Worm (Caenorhabditis elegans) whole organism, late embryonic: Measurements from ENCODE around the gene uig-1.

Experiments
- C08G9.2 ChIP-seq: sonication (generic microtip); optimal IDR thresholded peaks from 2 replicates; lab custom pipeline; 2016; ENCODE audit warnings: mild to moderate bottlenecking, missing genetic modification characterization, moderate library complexity, missing compliant biosample characterization
- K09A11.1 ChIP-seq: sonication (generic microtip); optimal IDR thresholded peaks from 2 replicates; lab custom pipeline; 2017; ENCODE audit warnings: antibody characterized with exemption, mild to moderate bottlenecking, missing genetic modification characterization, missing compliant biosample characterization; ENCODE audit not compliant: insufficient read depth
- T23F11.4 ChIP-seq: fragments of 200-800 bp; sonication (Bioruptor generic); optimal IDR thresholded peaks from 2 replicates; lab custom pipeline; 2018; ENCODE audit warnings: mild to moderate bottlenecking, missing genetic modification characterization, missing compliant biosample characterization
- ahr-1 ChIP-seq: sonication (generic microtip); optimal IDR thresholded peaks from 2 replicates; lab custom pipeline; 2016; ENCODE audit warnings: missing genetic modification characterization, missing compliant biosample characterization
- ceh-24 ChIP-seq: sonication (generic microtip); optimal IDR thresholded peaks from 2 replicates; lab custom pipeline; 2016; ENCODE audit warnings: mild to moderate bottlenecking, missing genetic modification characterization, missing compliant biosample characterization
- ceh-6 ChIP-seq: fragments of 200-800 bp; sonication (Bioruptor generic); optimal IDR thresholded peaks from 2 replicates; lab custom pipeline; 2018; ENCODE audit warnings: mild to moderate bottlenecking, missing genetic modification characterization, missing compliant biosample characterization
- ceh-9 ChIP-seq: sonication (generic microtip); optimal IDR thresholded peaks from 2 replicates; lab custom pipeline; 2016; ENCODE audit warnings: mild to moderate bottlenecking, missing genetic modification characterization, inconsistent platforms, missing compliant biosample characterization
- che-1 ChIP-seq: sonication (generic microtip); optimal IDR thresholded peaks from 2 replicates; lab custom pipeline; 2016; ENCODE audit warnings: mild to moderate bottlenecking, missing genetic modification characterization, missing compliant biosample characterization
- dmd-4 ChIP-seq: sonication (generic microtip); optimal IDR thresholded peaks from 2 replicates; lab custom pipeline; 2016; ENCODE audit warnings: borderline replicate concordance, missing genetic modification characterization, missing compliant biosample characterization
- elt-2 ChIP-seq: sonication (generic microtip); optimal IDR thresholded peaks from 2 replicates; lab custom pipeline; 2016; ENCODE audit warnings: missing genetic modification reagents, missing genetic modification characterization, missing compliant biosample characterization
- ets-4 ChIP-seq: sonication (generic microtip); optimal IDR thresholded peaks from 2 replicates; lab custom pipeline; 2016; ENCODE audit warnings: missing genetic modification characterization, missing compliant biosample characterization
- eyg-1 ChIP-seq: sonication (generic microtip); optimal IDR thresholded peaks from 2 replicates; lab custom pipeline; 2016; ENCODE audit warnings: missing genotype, missing genetic modification characterization, missing compliant biosample characterization
- fkh-10 ChIP-seq: fragments of 150-350 bp; optimal IDR thresholded peaks from 2 replicates; lab custom pipeline; 2014; ENCODE audit warnings: missing biosample characterization, missing genetic modification reagents, missing genetic modification characterization
- hlh-15 ChIP-seq: sonication (generic microtip); optimal IDR thresholded peaks from 2 replicates; lab custom pipeline; 2016; ENCODE audit warnings: missing genetic modification characterization, missing compliant biosample characterization
- hlh-6 ChIP-seq: sonication (generic microtip); optimal IDR thresholded peaks from 2 replicates; lab custom pipeline; 2016; ENCODE audit warnings: missing genotype, missing genetic modification characterization, missing compliant biosample characterization
- madf-2 ChIP-seq: sonication (generic microtip); optimal IDR thresholded peaks from 2 replicates; lab custom pipeline; 2017; ENCODE audit warnings: missing genetic modification characterization, missing compliant biosample characterization
- mec-3 ChIP-seq: sonication (generic microtip); optimal IDR thresholded peaks from 2 replicates; lab custom pipeline; 2016; ENCODE audit warnings: borderline replicate concordance, missing genetic modification characterization, missing compliant biosample characterization
- nfya-1 ChIP-seq: sonication (generic microtip); optimal IDR thresholded peaks from 2 replicates; lab custom pipeline; 2017; ENCODE audit warnings: missing genetic modification characterization, mild to moderate bottlenecking, missing compliant biosample characterization, antibody characterized with exemption, moderate library complexity
- nhr-11 ChIP-seq: fragments of 150-350 bp; optimal IDR thresholded peaks from 2 replicates; lab custom pipeline; 2014; ENCODE audit warnings: missing biosample characterization, missing genetic modification characterization
- nhr-232 ChIP-seq: sonication (generic microtip); optimal IDR thresholded peaks from 2 replicates; lab custom pipeline; 2016; ENCODE audit warnings: missing genetic modification characterization, missing compliant biosample characterization
- npax-4 ChIP-seq: sonication (generic microtip); optimal IDR thresholded peaks from 2 replicates; lab custom pipeline; 2016; ENCODE audit warnings: missing genetic modification characterization, missing compliant biosample characterization
- odd-2 ChIP-seq: sonication (generic microtip); optimal IDR thresholded peaks from 2 replicates; lab custom pipeline; 2017; ENCODE audit warnings: antibody characterized with exemption, mild to moderate bottlenecking, missing genetic modification characterization, missing compliant biosample characterization
- pag-3 ChIP-seq: sonication (generic microtip); optimal IDR thresholded peaks from 2 replicates; lab custom pipeline; 2016; ENCODE audit warnings: missing compliant biosample characterization, missing genetic modification characterization, borderline replicate concordance
- pat-9 ChIP-seq: fragments of 200-800 bp; sonication (Bioruptor generic); optimal IDR thresholded peaks from 2 replicates; lab custom pipeline; 2018; ENCODE audit warnings: mild to moderate bottlenecking, missing genetic modification characterization, moderate library complexity, missing compliant biosample characterization
- pax-1 ChIP-seq: fragments of 150-350 bp; optimal IDR thresholded peaks from 2 replicates; lab custom pipeline; 2014; ENCODE audit warnings: missing biosample characterization, missing genetic modification characterization
- pha-4 ChIP-seq: fragments of 150-350 bp; optimal IDR thresholded peaks from 2 replicates; lab custom pipeline; 2018; ENCODE audit warnings: missing biosample characterization, missing genetic modification reagents, missing genetic modification characterization
- ref-2 ChIP-seq: sonication (generic microtip); optimal IDR thresholded peaks from 2 replicates; lab custom pipeline; 2016; ENCODE audit warnings: missing genetic modification characterization, missing compliant biosample characterization
- rnt-1 ChIP-seq: sonication (generic microtip); optimal IDR thresholded peaks from 2 replicates; lab custom pipeline; 2016; ENCODE audit warnings: missing genetic modification characterization, missing compliant biosample characterization
- sdc-2 ChIP-seq: sonication (generic microtip); optimal IDR thresholded peaks from 2 replicates; lab custom pipeline; 2016; ENCODE audit warnings: missing genotype, missing genetic modification characterization, missing compliant biosample characterization
- sox-2 ChIP-seq: fragments of 200-800 bp; sonication (Bioruptor generic); IDR thresholded peaks from 2 replicates; pipeline ENCODE4 v1.3.6; 2022; ENCODE audit warnings: missing genetic modification reagents, missing genetic modification characterization, missing compliant biosample characterization
- sox-4 ChIP-seq: sonication (generic microtip); optimal IDR thresholded peaks from 2 replicates; lab custom pipeline; 2017; ENCODE audit warnings: mild to moderate bottlenecking, missing genetic modification characterization, inconsistent platforms, missing compliant biosample characterization
- tbx-2 ChIP-seq: sonication (generic microtip); optimal IDR thresholded peaks from 2 replicates; lab custom pipeline; 2016; ENCODE audit warnings: missing genetic modification characterization, missing compliant biosample characterization
- tbx-7 ChIP-seq: sonication (generic microtip); optimal IDR thresholded peaks from 2 replicates; lab custom pipeline; 2016; ENCODE audit warnings: missing genotype, missing genetic modification characterization, missing compliant biosample characterization
- ttx-3 ChIP-seq: sonication (generic microtip); optimal IDR thresholded peaks from 2 replicates; lab custom pipeline; 2016; ENCODE audit warnings: missing genetic modification reagents, missing genetic modification characterization, missing compliant biosample characterization
- unc-3 ChIP-seq, 2 experiments: fragments of 200-800 bp in 1 of 2; sonication (Bioruptor generic) in 1 of 2; sonication (generic microtip) in 1 of 2; conservative IDR thresholded peaks in 1 of 2; optimal IDR thresholded peaks in 1 of 2; 2 replicates each; pipeline versions ENCODE4 v1.3.6 to Lab custom; 2016 to 2022; ENCODE audit warnings: missing compliant biosample characterization in 2 of 2, missing genetic modification characterization in 2 of 2, missing genetic modification reagents in 1 of 2
- unc-42 ChIP-seq: sonication (generic microtip); optimal IDR thresholded peaks from 2 replicates; lab custom pipeline; 2016; ENCODE audit warnings: missing genotype, missing genetic modification characterization, missing compliant biosample characterization
- unc-86 ChIP-seq: sonication (generic microtip); optimal IDR thresholded peaks from 2 replicates; lab custom pipeline; 2016; ENCODE audit warnings: missing genetic modification characterization, missing compliant biosample characterization
- zip-5 ChIP-seq: sonication (generic microtip); optimal IDR thresholded peaks from 2 replicates; lab custom pipeline; 2016; ENCODE audit warnings: missing genetic modification characterization, missing compliant biosample characterization
- ztf-16 ChIP-seq: sonication (generic microtip); optimal IDR thresholded peaks from 2 replicates; lab custom pipeline; 2017; ENCODE audit warnings: missing genetic modification characterization, missing compliant biosample characterization

uig-1 gene

ce11 chrV:13309806-13310205 lies 14.0 kb upstream of the uig-1 start:
- no peak for TF ChIP-seq pha-4 (tag; lab: Kevin White, UChicago)
- TF ChIP-seq sdc-2 (tag; lab: Kevin White, UChicago), result no peak
- no peak for TF ChIP-seq sox-4 (tag; lab: Kevin White, UChicago)
- no peak for TF ChIP-seq fkh-10 (GFP tag; lab: Kevin White, UChicago)
- TF ChIP-seq C08G9.2, result no peak
- TF ChIP-seq ceh-24, result no peak
- no peak for TF ChIP-seq ref-2 (tag; lab: Kevin White, UChicago)
- TF ChIP-seq ceh-6 (GFP tag; lab: Kevin White, UChicago), result no peak
- TF ChIP-seq dmd-4 (tag; lab: Kevin White, UChicago), result no peak
- TF ChIP-seq nhr-232 (tag; lab: Kevin White, UChicago), result no peak

DNA sequence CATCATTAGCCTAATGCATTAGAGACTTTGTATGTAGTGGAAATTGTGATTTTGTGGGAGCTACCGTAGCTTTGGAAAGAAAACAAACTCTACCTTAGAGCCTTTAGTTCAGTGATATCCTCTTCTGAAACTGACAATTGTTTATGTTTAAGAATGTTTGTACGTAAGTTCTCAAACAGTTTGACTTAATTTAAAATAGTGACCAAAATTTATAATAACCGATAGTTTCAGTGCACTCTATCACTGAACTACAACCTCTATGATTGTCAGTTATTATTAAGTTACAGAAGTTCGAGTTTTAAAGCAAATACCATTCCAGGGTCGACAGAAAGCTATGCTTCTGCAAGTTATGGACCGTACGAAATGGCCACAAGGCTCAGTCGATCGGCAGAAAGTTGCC lies 12.8 kb upstream of the uig-1 start, which contains the start of gene C50B6.1:
Gene C50B6.1 (plus strand): TSS at position 301 of the 400 bp plus-strand sequence.
- TF ChIP-seq pax-1 (tag; lab: Kevin White, UChicago), result no peak
- no peak for TF ChIP-seq ahr-1
- TF ChIP-seq odd-2 (tag; lab: Kevin White, UChicago), result no peak
- TF ChIP-seq nhr-11 (tag; lab: Kevin White, UChicago), result no peak
- no peak for TF ChIP-seq tbx-7 (tag; lab: Kevin White, UChicago)
- TF ChIP-seq pat-9 (tag; lab: Kevin White, UChicago), result no peak
- TF ChIP-seq T23F11.4 (GFP tag; lab: Kevin White, UChicago), result no peak
- TF ChIP-seq hlh-6, result no peak
- no peak for TF ChIP-seq sdc-2 (tag; lab: Kevin White, UChicago)
- no peak for TF ChIP-seq ref-2 (tag; lab: Kevin White, UChicago)
- no peak for TF ChIP-seq rnt-1 (tag; lab: Kevin White, UChicago)
- TF ChIP-seq ztf-16 (tag; lab: Kevin White, UChicago), result no peak
- no peak for TF ChIP-seq che-1 (tag; lab: Kevin White, UChicago)
- TF ChIP-seq mec-3 (tag; lab: Kevin White, UChicago), result no peak
- no peak for TF ChIP-seq K09A11.1 (tag; lab: Kevin White, UChicago)

- TF ChIP-seq elt-2 (tag; lab: Kevin White, UChicago) (peak; percentile 50), che-1 (tag; lab: Kevin White, UChicago) (no peak)
- TF ChIP-seq, all 69 proteins: peak for 1
These were observed 8.9 kb upstream of the uig-1 start, which contains the start of gene C26E1.2 for ce11 chrV:13304663-13305188. TSS of gene C26E1.2 (plus strand) at chrV:13305138.

DNA sequence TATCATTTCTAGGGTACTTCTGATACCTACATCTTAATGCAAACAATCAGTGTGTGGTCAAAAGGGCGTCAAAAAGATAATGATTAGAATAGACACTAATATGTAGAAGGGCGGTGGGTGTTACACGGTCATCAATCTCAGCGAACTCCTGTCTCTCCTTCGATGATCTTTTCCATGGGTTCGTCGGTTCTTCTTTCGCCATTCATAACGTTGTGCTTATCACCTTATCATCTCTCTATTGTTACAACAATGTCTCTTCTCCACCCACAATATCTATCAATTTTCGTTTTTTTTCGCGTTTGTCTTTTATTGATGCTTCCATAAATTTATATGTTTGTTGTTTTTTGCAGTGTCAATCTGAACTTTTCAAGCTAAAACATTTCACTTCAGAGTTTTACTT lies 5.7 kb upstream of the uig-1 start, which contains the start of gene ceh-79:
Gene ceh-79 (plus strand): TSS at position 391 of the 400 bp plus-strand sequence.
- no peak for TF ChIP-seq pag-3 (tag; lab: Kevin White, UChicago)
- peak; percentile 64 for TF ChIP-seq elt-2 (tag; lab: Kevin White, UChicago)
- no peak for TF ChIP-seq unc-86 (tag; lab: Kevin White, UChicago)
- TF ChIP-seq unc-3 (GFP tag; conservative IDR thresholded peaks at IDR 0.05; lab: Robert Waterston, UW), result no peak
- TF ChIP-seq unc-3 (tag; optimal IDR thresholded peaks at IDR 0.05; lab: Kevin White, UChicago), result no peak
- no peak for TF ChIP-seq ttx-3 (tag; lab: Kevin White, UChicago)
- no peak for TF ChIP-seq eyg-1
- TF ChIP-seq ets-4 (tag; lab: Kevin White, UChicago), result no peak
- TF ChIP-seq madf-2 (tag; lab: Kevin White, UChicago), result no peak

- TF ChIP-seq ztf-16 (tag; lab: Kevin White, UChicago) (no peak), pag-3 (tag; lab: Kevin White, UChicago) (no peak), nfya-1 (tag; lab: Kevin White, UChicago) (no peak), zip-5 (tag; lab: Kevin White, UChicago) (no peak), unc-42 (no peak), ceh-9 (tag; lab: Kevin White, UChicago) (no peak), tbx-2 (tag; lab: Kevin White, UChicago) (no peak), unc-86 (tag; lab: Kevin White, UChicago) (no peak), hlh-15 (tag; lab: Kevin White, UChicago) (no peak), sox-2 (no peak), npax-4 (tag; lab: Kevin White, UChicago) (no peak)
These were observed 4.7 kb upstream of the uig-1 start for ce11 chrV:13300492-13300891.
